Fruit fly (Drosophila melanogaster): ENCODE measurements around the gene Nna1.

Gene Nna1

dm6 chrX:13740992-13741391 is 48.9 kb downstream of the Nna1 start:
- TF ChIP-seq danr (GFP tag; IDR thresholded peaks at IDR 0.05) (no peak), Max (GFP tag; optimal IDR thresholded peaks at IDR 0.05) (no peak), exex (tag; optimal IDR thresholded peaks at IDR 0.05) (peak; percentile 92), emc (GFP tag; optimal IDR thresholded peaks at IDR 0.05) (no peak), CG34376 (GFP tag; optimal IDR thresholded peaks at IDR 0.05) (peak; percentile 16), mirr (GFP tag; optimal IDR thresholded peaks at IDR 0.05) (peak; percentile 26), grn (GFP tag; optimal IDR thresholded peaks at IDR 0.05) (peak; percentile 15), Vsx1 (GFP tag; optimal IDR thresholded peaks at IDR 0.05) (peak; percentile 63), sug (tag; optimal IDR thresholded peaks at IDR 0.05) (peak; percentile 11), GATAe (GFP tag; conservative IDR thresholded peaks at IDR 0.05) (peak; percentile 16; the same call in 1 of the 2 replicates), CG14965 (GFP tag; optimal IDR thresholded peaks at IDR 0.05; ENCODE audit: borderline replicate concordance) (no peak)

- TF ChIP-seq CG15011 (GFP tag; optimal IDR thresholded peaks at IDR 0.05) (no peak), ash1 (GFP tag; optimal IDR thresholded peaks at IDR 0.05) (no peak), dan (GFP tag; IDR thresholded peaks at IDR 0.05) (no peak), CG4707 (GFP tag; optimal IDR thresholded peaks at IDR 0.05) (no peak), btn (GFP tag; optimal IDR thresholded peaks at IDR 0.05) (no peak), nau (GFP tag; optimal IDR thresholded peaks at IDR 0.05) (no peak), CG6683 (GFP tag; optimal IDR thresholded peaks at IDR 0.05) (no peak), Spps (tag; optimal IDR thresholded peaks at IDR 0.05) (no peak), fd3F (GFP tag; optimal IDR thresholded peaks at IDR 0.05) (no peak), CG8924 (tag; optimal IDR thresholded peaks at IDR 0.05) (peak; percentile 35), CG8281 (tag; optimal IDR thresholded peaks at IDR 0.05) (no peak), CG42726 (GFP tag; IDR thresholded peaks at IDR 0.05; ENCODE audit: partially characterized antibody) (no peak), CG2712 (tag; optimal IDR thresholded peaks at IDR 0.05) (peak; percentile 12), stwl (tag; optimal IDR thresholded peaks at IDR 0.05) (peak; percentile 66), CG18011 (GFP tag; optimal IDR thresholded peaks at IDR 0.05) (no peak), Scr (GFP tag; IDR thresholded peaks at IDR 0.05; ENCODE audit: partially characterized antibody) (peak; percentile 48; the same call in 1 of the 2 replicates), Rfx (GFP tag; IDR thresholded peaks at IDR 0.05) (0 out of 2 replicates have a peak, but pooled peaks have one; percentile 18), CG10366 (GFP tag; IDR thresholded peaks at IDR 0.05) (no peak), HLHmδ (GFP tag; optimal IDR thresholded peaks at IDR 0.05) (no peak), ham (GFP tag; IDR thresholded peaks at IDR 0.05) (no peak), unc-4 (GFP tag; IDR thresholded peaks at IDR 0.05; ENCODE audit: partially characterized antibody) (no peak; the same call in 1 of the 2 replicates), CG18764 (GFP tag; optimal IDR thresholded peaks at IDR 0.05) (no peak), ewg (GFP tag; optimal IDR thresholded peaks at IDR 0.05) (no peak), Aef1 (GFP tag; IDR thresholded peaks at IDR 0.05) (no peak), CG5953 (GFP tag; IDR thresholded peaks at IDR 0.05) (no peak), CG34224 (GFP tag; IDR thresholded peaks at IDR 0.05; ENCODE audit: partially characterized antibody) (peak; percentile 42; the same call in 1 of the 3 replicates), CG8765 (GFP tag; IDR thresholded peaks at IDR 0.05) (no peak), jing (GFP tag; optimal IDR thresholded peaks at IDR 0.05) (no peak), amos (GFP tag; IDR thresholded peaks at IDR 0.05; ENCODE audit: partially characterized antibody) (no peak; the same call in 1 of the 2 replicates), CG14965 (GFP tag; optimal IDR thresholded peaks at IDR 0.05; ENCODE audit: borderline replicate concordance) (no peak), lab (GFP tag; optimal IDR thresholded peaks at IDR 0.05) (no peak), trem (tag; optimal IDR thresholded peaks at IDR 0.05) (peak; percentile 61), CG11723 (GFP tag; optimal IDR thresholded peaks at IDR 0.05) (no peak), ac (GFP tag; optimal IDR thresholded peaks at IDR 0.05) (no peak), fru (optimal IDR thresholded peaks at IDR 0.05) (no peak), so (GFP tag; IDR thresholded peaks at IDR 0.05) (no peak), ara (GFP tag; IDR thresholded peaks at IDR 0.05) (no peak), bigmax (GFP tag; optimal IDR thresholded peaks at IDR 0.05) (no peak), Med (GFP tag) (peak; percentile 83)
Observed at dm6 chrX:13744599-13745052, 52.5 kb downstream of the Nna1 start, which contains the start of gene Grip91. Grip91 (minus strand) TSS chrX:13744683.
